Fruit fly (Drosophila melanogaster): ENCODE measurements around the gene CG16812.
A peak's percentile ranks its signal among the peaks of the same experiment; 100 is the strongest.

The CG16812 gene

DNA sequence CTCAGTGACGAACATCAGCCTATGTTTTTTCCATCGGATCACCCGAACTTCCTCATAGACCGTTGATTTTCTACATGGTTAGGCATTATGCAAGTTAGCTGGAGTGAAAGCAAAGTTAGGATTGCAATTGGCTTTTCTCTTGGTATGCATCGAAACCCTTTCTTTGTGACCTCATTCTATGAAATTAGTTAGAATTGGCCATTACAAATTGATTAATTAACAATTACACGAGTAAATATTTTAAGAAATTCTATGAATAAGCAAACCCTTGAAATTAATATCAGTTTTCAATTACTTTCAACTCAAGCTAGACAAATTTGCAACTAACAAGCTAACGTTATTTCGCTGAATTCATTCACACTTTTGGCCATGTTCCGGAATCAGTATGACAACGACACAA is 9.4 kb downstream of the CG16812 start, which contains the start of gene Prosalpha6T:
Gene Prosalpha6T (plus strand): TSS at position 301 of the 400 bp plus-strand sequence.
- TF ChIP-seq Pif1B (GFP tag; optimal IDR thresholded peaks at IDR 0.05) (no peak), rn (GFP tag; IDR thresholded peaks at IDR 0.05) (no peak), fd96Ca (GFP tag; IDR thresholded peaks at IDR 0.05) (no peak), CG8301 (tag; optimal IDR thresholded peaks at IDR 0.05) (no peak), CG4496 (GFP tag; IDR thresholded peaks at IDR 0.05) (no peak), CG9948 (tag; optimal IDR thresholded peaks at IDR 0.05) (no peak), EcR (GFP tag; optimal IDR thresholded peaks at IDR 0.05) (no peak), Pif1A (GFP tag; optimal IDR thresholded peaks at IDR 0.05) (no peak), CG13204 (GFP tag; optimal IDR thresholded peaks at IDR 0.05) (no peak), CG10348 (GFP tag; IDR thresholded peaks at IDR 0.05) (no peak), CG17806 (tag; optimal IDR thresholded peaks at IDR 0.05) (no peak), CG8159 (tag; optimal IDR thresholded peaks at IDR 0.05) (no peak)

dm6 chr2L:13234610-13235489 is 12.5 kb downstream of the CG16812 start, which contains the start of gene Mabi:
Gene Mabi (minus strand): TSS chr2L:13234660.
- TF ChIP-seq EcR (GFP tag; optimal IDR thresholded peaks at IDR 0.05) (no peak), CG4496 (GFP tag; IDR thresholded peaks at IDR 0.05) (no peak), gl (tag; optimal IDR thresholded peaks at IDR 0.05) (no peak), fd96Ca (GFP tag; IDR thresholded peaks at IDR 0.05) (no peak), CG13204 (GFP tag; optimal IDR thresholded peaks at IDR 0.05) (no peak), CG12605 (GFP tag; IDR thresholded peaks at IDR 0.05) (no peak), Pif1B (GFP tag; optimal IDR thresholded peaks at IDR 0.05) (no peak), CG14655 (GFP tag; optimal IDR thresholded peaks at IDR 0.05) (no peak), CG8301 (tag; optimal IDR thresholded peaks at IDR 0.05) (no peak), rn (GFP tag; IDR thresholded peaks at IDR 0.05) (no peak), CG32121 (GFP tag; IDR thresholded peaks at IDR 0.05) (no peak), CG9948 (tag; optimal IDR thresholded peaks at IDR 0.05) (no peak), CG10348 (GFP tag; IDR thresholded peaks at IDR 0.05) (no peak), D1 (tag; optimal IDR thresholded peaks at IDR 0.05) (no peak), CG8159 (tag; optimal IDR thresholded peaks at IDR 0.05) (no peak), CG17806 (tag; optimal IDR thresholded peaks at IDR 0.05) (no peak), Pif1A (GFP tag; optimal IDR thresholded peaks at IDR 0.05) (no peak)

DNA sequence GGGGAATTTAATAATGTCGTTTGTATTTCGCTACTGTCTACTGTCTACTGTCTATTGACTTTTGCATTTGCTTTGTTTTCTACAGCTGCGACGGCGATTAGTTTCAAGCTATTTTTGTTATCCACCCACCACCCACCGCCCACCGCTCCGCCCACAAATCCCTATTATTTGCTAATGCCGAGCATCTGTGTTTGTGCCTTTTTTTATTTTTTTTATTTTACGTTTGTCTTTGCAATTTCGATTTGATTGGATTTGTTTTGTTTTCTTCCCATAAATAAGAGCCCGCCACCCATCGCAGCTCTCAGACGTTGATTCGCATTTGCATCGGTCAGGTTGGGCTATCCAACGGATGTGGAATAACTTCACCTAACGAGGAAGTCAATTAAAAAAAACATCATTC is 13.8 kb downstream of the CG16812 start, which contains the start of gene Jhbp14:
Gene Jhbp14 (plus strand): TSS at position 301 of the 400 bp plus-strand sequence.
- TF ChIP-seq Ets98B (GFP tag; IDR thresholded peaks at IDR 0.05), result no peak
- no peak for TF ChIP-seq gl (tag; optimal IDR thresholded peaks at IDR 0.05)
- TF ChIP-seq D1 (tag; optimal IDR thresholded peaks at IDR 0.05), result no peak
- TF ChIP-seq CG13204 (GFP tag; optimal IDR thresholded peaks at IDR 0.05), result no peak
- no peak for TF ChIP-seq Snoo (tag; optimal IDR thresholded peaks at IDR 0.05)
- TF ChIP-seq CG10348 (GFP tag; IDR thresholded peaks at IDR 0.05), result no peak
- TF ChIP-seq CG4496 (GFP tag; IDR thresholded peaks at IDR 0.05), result no peak

DNA sequence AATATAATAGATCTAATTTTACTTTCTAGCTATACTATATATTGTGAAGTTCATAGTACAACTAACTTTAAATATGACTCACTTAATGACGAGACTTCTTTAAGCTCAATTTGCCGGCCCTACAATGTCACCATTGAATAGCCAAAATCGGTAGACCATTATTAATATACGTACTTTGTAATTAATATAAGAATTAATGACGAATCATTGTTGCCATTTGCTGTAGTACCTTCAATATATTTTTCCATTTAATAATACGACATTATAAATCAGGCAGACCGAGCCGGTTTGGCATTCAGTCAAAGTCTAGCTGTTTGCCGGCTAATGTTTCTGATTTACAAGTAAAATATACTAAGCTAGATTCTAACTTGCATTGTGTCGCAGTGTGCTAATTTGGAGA is 17.3 kb downstream of the CG16812 start, which contains the start of gene Jhbp13:
Gene Jhbp13 (plus strand): TSS at position 301 of the 400 bp plus-strand sequence.
- TF ChIP-seq CG8301 (tag; optimal IDR thresholded peaks at IDR 0.05), result no peak
- TF ChIP-seq CG10348 (GFP tag; IDR thresholded peaks at IDR 0.05), result no peak
- no peak for TF ChIP-seq gl (tag; optimal IDR thresholded peaks at IDR 0.05)
- no peak for TF ChIP-seq Snoo (tag; optimal IDR thresholded peaks at IDR 0.05)
- no peak for TF ChIP-seq CG32121 (GFP tag; IDR thresholded peaks at IDR 0.05)

dm6 chr2L:13244759-13245308 is 22.4 kb downstream of the CG16812 start:
- TF ChIP-seq CG10348 (GFP tag; IDR thresholded peaks at IDR 0.05), result no peak
- no peak for TF ChIP-seq fd96Ca (GFP tag; IDR thresholded peaks at IDR 0.05)
- TF ChIP-seq Snoo (tag; optimal IDR thresholded peaks at IDR 0.05), result no peak
- no peak for TF ChIP-seq CG12605 (GFP tag; IDR thresholded peaks at IDR 0.05)
- no peak for TF ChIP-seq CG4496 (GFP tag; IDR thresholded peaks at IDR 0.05)
- TF ChIP-seq EcR (GFP tag; optimal IDR thresholded peaks at IDR 0.05), result no peak
- TF ChIP-seq gl (tag; optimal IDR thresholded peaks at IDR 0.05), result no peak

DNA sequence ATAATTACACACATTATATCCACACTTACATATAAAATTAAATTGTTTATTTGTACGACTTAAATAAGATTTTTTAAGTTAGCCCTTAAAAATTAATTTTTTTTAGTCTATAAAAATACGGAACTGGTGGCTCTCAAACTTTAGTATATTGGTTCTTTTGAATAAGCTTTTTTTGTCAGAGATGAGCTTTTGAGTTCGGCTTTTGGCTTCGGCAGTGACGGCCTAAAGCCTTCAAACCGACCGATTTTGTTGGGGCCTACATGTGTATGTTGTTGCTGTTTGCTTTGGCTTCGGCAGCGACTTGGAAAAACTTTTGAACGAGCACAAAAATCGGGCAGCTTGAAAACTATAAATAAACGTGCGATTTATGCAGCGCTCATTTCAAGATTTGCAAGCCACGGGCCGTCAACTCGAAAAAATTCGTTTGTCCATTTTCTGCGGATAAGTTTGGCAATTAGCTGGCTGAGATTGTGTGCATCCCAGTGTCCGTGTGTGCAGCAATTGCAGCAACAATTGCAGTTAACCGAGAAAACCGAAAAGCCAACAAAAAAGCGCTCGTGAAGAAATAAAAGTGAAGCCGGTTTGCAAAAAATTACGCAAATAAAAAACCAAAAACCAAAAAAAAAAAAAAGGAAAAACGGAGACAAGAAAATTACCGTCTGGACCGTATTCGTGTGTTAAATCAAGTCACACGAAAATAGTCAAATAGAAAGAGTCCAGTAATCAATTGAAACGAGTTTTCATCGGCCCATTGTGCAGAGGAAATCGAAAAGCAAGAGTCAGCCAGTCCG is 23.7 kb downstream of the CG16812 start, which contains the start of gene CG16820:
Gene CG16820 (plus strand): TSS at position 378 of the 791 bp plus-strand sequence.
- TF ChIP-seq CG14655 (GFP tag; optimal IDR thresholded peaks at IDR 0.05) (no peak), Ets98B (GFP tag; IDR thresholded peaks at IDR 0.05) (peak; percentile 53; the same call in 1 of the 2 replicates), CG12605 (GFP tag; IDR thresholded peaks at IDR 0.05) (peak; percentile 71), CG9948 (tag; optimal IDR thresholded peaks at IDR 0.05) (no peak)
